Fruit fly (Drosophila melanogaster): ENCODE measurements around the gene heca.

The heca gene

DNA sequence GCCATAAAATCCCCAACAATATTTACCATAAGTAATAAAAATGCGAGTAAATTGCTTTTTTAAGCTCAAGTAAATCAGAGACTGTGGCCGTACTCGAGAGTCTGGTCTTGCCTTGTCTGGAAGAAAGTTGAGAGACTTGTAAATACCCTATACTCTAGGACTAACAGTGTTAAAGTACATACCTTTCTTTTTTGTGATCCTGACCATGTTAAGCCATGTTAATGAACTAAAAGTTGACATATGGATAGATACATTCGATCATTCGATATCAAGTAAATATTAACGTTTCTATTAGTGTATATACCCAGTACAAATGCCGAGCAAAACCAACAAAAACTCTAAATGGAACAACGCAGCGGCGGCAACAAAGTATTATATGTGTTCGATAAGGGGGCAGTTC, 58.4 kb downstream of the heca start (continued):
- no peak for TF ChIP-seq CG7928 (GFP tag; optimal IDR thresholded peaks at IDR 0.05)
- no peak for TF ChIP-seq CG17802 (tag; optimal IDR thresholded peaks at IDR 0.05)
- TF ChIP-seq Spps (tag; optimal IDR thresholded peaks at IDR 0.05): peak; percentile 4
- TF ChIP-seq CG15601 (tag; optimal IDR thresholded peaks at IDR 0.05): no peak
- no peak for TF ChIP-seq da (GFP tag; optimal IDR thresholded peaks at IDR 0.05)
- no peak for TF ChIP-seq CG10462 (GFP tag; optimal IDR thresholded peaks at IDR 0.05)
- TF ChIP-seq CG12942 (GFP tag; optimal IDR thresholded peaks at IDR 0.05): no peak
- no peak; the same call in 1 of the 2 replicates for TF ChIP-seq CG32532 (GFP tag; IDR thresholded peaks at IDR 0.05)
- peak; percentile 1 for TF ChIP-seq pho (GFP tag; optimal IDR thresholded peaks at IDR 0.05)
- no peak for TF ChIP-seq YL-1 (GFP tag; optimal IDR thresholded peaks at IDR 0.05)
- TF ChIP-seq Hey (tag; optimal IDR thresholded peaks at IDR 0.05): no peak
- TF ChIP-seq pita (GFP tag; optimal IDR thresholded peaks at IDR 0.05): no peak
- no peak for TF ChIP-seq ase (GFP tag; IDR thresholded peaks at IDR 0.05)
- no peak for TF ChIP-seq NC2β (GFP tag; optimal IDR thresholded peaks at IDR 0.05)

DNA sequence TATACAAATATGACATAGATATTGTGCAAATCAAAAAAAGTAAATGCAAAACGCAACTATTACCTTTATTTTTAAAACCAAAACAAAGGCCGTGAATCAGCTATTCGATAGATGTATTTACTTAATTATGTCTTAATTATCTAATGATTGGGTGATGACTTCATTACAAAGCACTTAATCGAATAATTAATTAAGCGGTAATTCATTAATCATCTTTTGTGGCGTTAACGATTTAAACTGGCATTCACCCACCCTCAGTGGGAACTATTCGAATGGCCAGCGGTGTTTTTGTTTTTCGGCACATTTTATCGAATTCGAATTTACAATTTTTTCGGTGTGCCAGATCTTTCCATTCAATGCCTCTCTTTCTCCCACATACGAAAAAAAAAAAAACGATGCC, 59.7 kb downstream of the heca start:
- TF ChIP-seq CG9727 (GFP tag; optimal IDR thresholded peaks at IDR 0.05) (peak; percentile 14), CG11696 (GFP tag; IDR thresholded peaks at IDR 0.05) (peak; percentile 79), nmo (GFP tag; optimal IDR thresholded peaks at IDR 0.05) (peak; percentile 47), Hr3 (GFP tag; optimal IDR thresholded peaks at IDR 0.05) (peak; percentile 8), gem (tag; optimal IDR thresholded peaks at IDR 0.05) (peak; percentile 22), exex (tag; optimal IDR thresholded peaks at IDR 0.05) (no peak), CG2202 (tag; optimal IDR thresholded peaks at IDR 0.05) (no peak), PHDP (tag; optimal IDR thresholded peaks at IDR 0.05) (peak; percentile 12), phol (tag; optimal IDR thresholded peaks at IDR 0.05) (peak; percentile 36), Med (GFP tag) (peak; percentile 72), Sox100B (GFP tag; optimal IDR thresholded peaks at IDR 0.05) (peak; percentile 20), D19A (tag; optimal IDR thresholded peaks at IDR 0.05) (peak; percentile 4), Meics (GFP tag; optimal IDR thresholded peaks at IDR 0.05) (no peak), sens (GFP tag) (peak; percentile 83), CG2678 (tag; optimal IDR thresholded peaks at IDR 0.05) (peak; percentile 39), Eip74EF (GFP tag; optimal IDR thresholded peaks at IDR 0.05) (no peak), CG30431 (GFP tag; optimal IDR thresholded peaks at IDR 0.05) (no peak), Dfd (GFP tag; optimal IDR thresholded peaks at IDR 0.05) (no peak), CG30403 (GFP tag; optimal IDR thresholded peaks at IDR 0.05) (no peak), tap (tag; optimal IDR thresholded peaks at IDR 0.05) (peak; percentile 15), Sox102F (GFP tag; optimal IDR thresholded peaks at IDR 0.05) (peak; percentile 7), Blimp-1 (GFP tag; optimal IDR thresholded peaks at IDR 0.05) (peak; percentile 7), CG7839 (tag; optimal IDR thresholded peaks at IDR 0.05) (peak; percentile 45), CG2712 (tag; optimal IDR thresholded peaks at IDR 0.05) (peak; percentile 5), Hr51 (GFP tag; optimal IDR thresholded peaks at IDR 0.05) (peak in 1 of 2 experiments; percentile 21), Hey (tag; optimal IDR thresholded peaks at IDR 0.05) (no peak), CG15269 (tag; optimal IDR thresholded peaks at IDR 0.05) (peak; percentile 21), dmrt99B (tag; optimal IDR thresholded peaks at IDR 0.05) (peak; percentile 54), Fer3 (tag; optimal IDR thresholded peaks at IDR 0.05) (peak; percentile 8), Abd-B (GFP tag; optimal IDR thresholded peaks at IDR 0.05) (no peak), eve (GFP tag; optimal IDR thresholded peaks at IDR 0.05) (peak in 1 of 2 experiments; percentile 45), hkb (optimal IDR thresholded peaks at IDR 0.05) (no peak), hkb (GFP tag; IDR thresholded peaks at IDR 0.05) (peak; percentile 31; the same call in 1 of the 2 replicates), CG11504 (tag; optimal IDR thresholded peaks at IDR 0.05) (peak; percentile 16), Oli (tag; optimal IDR thresholded peaks at IDR 0.05) (peak; percentile 39), row (GFP tag; IDR thresholded peaks at IDR 0.05) (peak; percentile 32; the same call in 1 of the 3 replicates), grau (tag; optimal IDR thresholded peaks at IDR 0.05) (peak; percentile 28)
